Fruit fly (Drosophila melanogaster) whole organism, embryonic: Measurements from ENCODE around the gene mad2.

Source experiments
- BEAF-32 ChIP-seq: fragments of 200-800 bp; sonication (Bioruptor generic); optimal IDR thresholded peaks from 3 replicates; lab custom pipeline; 2017; ENCODE audit warnings: missing biosample characterization, missing genetic modification characterization, mild to moderate bottlenecking, moderate library complexity, missing genetic modification reagents
- CG10366 ChIP-seq: fragments of 200-800 bp; sonication (Bioruptor generic); IDR thresholded peaks from 2 replicates; pipeline ENCODE4 v1.3.6; 2022; ENCODE audit warnings: missing biosample characterization, missing genetic modification characterization
- CG11398 ChIP-seq: fragments of 200-800 bp; sonication (Bioruptor generic); optimal IDR thresholded peaks from 2 replicates; lab custom pipeline; 2016; ENCODE audit warnings: missing biosample characterization, missing genetic modification characterization
- CG13624 ChIP-seq: fragments of 200-800 bp; sonication (Bioruptor generic); optimal IDR thresholded peaks from 2 replicates; lab custom pipeline; 2016; ENCODE audit warnings: missing biosample characterization, missing genetic modification characterization
- CG14050 ChIP-seq: fragments of 200-800 bp; sonication (Bioruptor generic); IDR thresholded peaks from 3 replicates; pipeline ENCODE4 v1.3.6; 2022; ENCODE audit warnings: missing biosample characterization, missing genetic modification characterization
- CG14965 ChIP-seq: fragments of 200-800 bp; sonication (Bioruptor generic); optimal IDR thresholded peaks from 2 replicates; lab custom pipeline; 2016; ENCODE audit warnings: missing biosample characterization, missing genetic modification characterization, borderline replicate concordance
- CG15269 ChIP-seq: fragments of 200-800 bp; sonication (Bioruptor generic); optimal IDR thresholded peaks from 2 replicates; lab custom pipeline; 2018; ENCODE audit warnings: missing biosample characterization, mild to moderate bottlenecking, missing genetic modification characterization, moderate library complexity
- CG17186 ChIP-seq: fragments of 200-800 bp; sonication (Bioruptor generic); optimal IDR thresholded peaks from 3 replicates; lab custom pipeline; 2017; ENCODE audit warnings: missing biosample characterization, missing genetic modification reagents, missing genetic modification characterization
- CG17612 ChIP-seq: fragments of 200-800 bp; sonication (Bioruptor generic); IDR thresholded peaks from 2 replicates; pipeline ENCODE4 v1.3.6; 2022; ENCODE audit warnings: missing biosample characterization, missing genetic modification characterization
- CG1792 ChIP-seq: fragments of 200-800 bp; sonication (Bioruptor generic); optimal IDR thresholded peaks from 2 replicates; lab custom pipeline; 2016; ENCODE audit warnings: missing biosample characterization, missing genetic modification characterization
- CG18599 ChIP-seq: fragments of 200-800 bp; sonication (Bioruptor generic); optimal IDR thresholded peaks from 3 replicates; lab custom pipeline; 2017; ENCODE audit warnings: missing biosample characterization, missing genetic modification characterization, mild to moderate bottlenecking, moderate library complexity, missing genetic modification reagents
- CG2875 ChIP-seq: fragments of 200-800 bp; sonication (Bioruptor generic); optimal IDR thresholded peaks from 2 replicates; lab custom pipeline; 2017; ENCODE audit warnings: missing biosample characterization, mild to moderate bottlenecking, missing genetic modification characterization, missing genetic modification reagents
- CG30403 ChIP-seq: fragments of 200-800 bp; sonication (Bioruptor generic); optimal IDR thresholded peaks from 3 replicates; lab custom pipeline; 2016; ENCODE audit warnings: missing biosample characterization, missing genetic modification characterization
- CG31365 ChIP-seq: fragments of 200-800 bp; sonication (Bioruptor generic); optimal IDR thresholded peaks from 2 replicates; lab custom pipeline; 2018; ENCODE audit warnings: missing biosample characterization, mild to moderate bottlenecking, missing genetic modification characterization
- CG9215 ChIP-seq: fragments of 200-800 bp; sonication (Bioruptor generic); IDR thresholded peaks from 2 replicates; pipeline ENCODE4 v1.3.6; 2022; ENCODE audit warnings: missing biosample characterization, missing genetic modification characterization
- CG9437 ChIP-seq: fragments of 200-800 bp; sonication (Bioruptor generic); optimal IDR thresholded peaks from 2 replicates; lab custom pipeline; 2018; ENCODE audit warnings: missing biosample characterization, mild to moderate bottlenecking, missing genetic modification characterization
- CG9797 ChIP-seq: fragments of 200-800 bp; sonication (Bioruptor generic); optimal IDR thresholded peaks from 3 replicates; lab custom pipeline; 2018; ENCODE audit warnings: missing biosample characterization, mild to moderate bottlenecking, missing genetic modification characterization
- CG9817 ChIP-seq: fragments of 200-800 bp; sonication (Bioruptor generic); optimal IDR thresholded peaks from 2 replicates; lab custom pipeline; 2018; ENCODE audit warnings: missing biosample characterization, mild to moderate bottlenecking, missing genetic modification characterization, moderate library complexity
- Camta ChIP-seq: fragments of 200-800 bp; sonication (Bioruptor generic); optimal IDR thresholded peaks from 2 replicates; lab custom pipeline; 2016; ENCODE audit warnings: missing biosample characterization, missing genetic modification characterization
- CkIIα-i1 ChIP-seq: fragments of 200-800 bp; sonication (Bioruptor generic); IDR thresholded peaks from 2 replicates; pipeline ENCODE4 v1.3.6; 2022; ENCODE audit warnings: missing biosample characterization, missing genetic modification characterization
- ERR ChIP-seq: fragments of 200-800 bp; sonication (Bioruptor generic); optimal IDR thresholded peaks from 2 replicates; lab custom pipeline; 2016; ENCODE audit warnings: missing biosample characterization, missing genetic modification characterization
- Hey ChIP-seq: fragments of 200-800 bp; sonication (Bioruptor generic); optimal IDR thresholded peaks from 3 replicates; lab custom pipeline; 2018; ENCODE audit warnings: missing biosample characterization, mild to moderate bottlenecking, missing genetic modification characterization
- Hmx ChIP-seq: fragments of 200-800 bp; sonication (Bioruptor generic); optimal IDR thresholded peaks from 2 replicates; lab custom pipeline; 2016; ENCODE audit warnings: missing biosample characterization, missing genetic modification characterization
- Kr ChIP-seq: fragments of 200-800 bp; sonication (Bioruptor generic); optimal IDR thresholded peaks from 2 replicates; lab custom pipeline; 2017; ENCODE audit warnings: missing biosample characterization, mild to moderate bottlenecking, missing genetic modification characterization
- MBD-R2 ChIP-seq: fragments of 200-800 bp; sonication (Bioruptor generic); IDR thresholded peaks from 2 replicates; pipeline ENCODE4 v1.3.6; 2022; ENCODE audit warnings: missing biosample characterization, missing genetic modification characterization
- Med ChIP-seq: fragments of 200-800 bp; sonication (Bioruptor generic); peaks from one replicate; lab custom pipeline; 2016; ENCODE audit warnings: missing biosample characterization, missing genetic modification characterization, mild to moderate bottlenecking, inconsistent platforms, moderate library complexity
- Mrtf ChIP-seq: fragments of 200-800 bp; sonication (Bioruptor generic); IDR thresholded peaks from 3 replicates; pipeline ENCODE4 v1.3.6; 2022; ENCODE audit warnings: missing biosample characterization, missing genetic modification characterization
- Nf-YC ChIP-seq: fragments of 200-800 bp; optimal IDR thresholded peaks from 3 replicates; lab custom pipeline; 2019; ENCODE audit warnings: missing biosample characterization, mild to moderate bottlenecking, missing genetic modification characterization, moderate library complexity
- Oli ChIP-seq: fragments of 200-800 bp; sonication (Bioruptor generic); optimal IDR thresholded peaks from 2 replicates; lab custom pipeline; 2018; ENCODE audit warnings: missing biosample characterization, mild to moderate bottlenecking, missing genetic modification characterization, moderate library complexity
- Sry-δ ChIP-seq: fragments of 200-800 bp; sonication (Bioruptor generic); optimal IDR thresholded peaks from 2 replicates; lab custom pipeline; 2016; ENCODE audit warnings: missing biosample characterization, missing genetic modification characterization
- Stat92E ChIP-seq, 3 experiments: fragments of >200 bp in 2 of 3; fragments of 200-800 bp in 1 of 3; sonication (Bioruptor generic) in 1 of 3; optimal IDR thresholded peaks; 2 replicates each; lab custom pipeline; 2017 to 2019; ENCODE audit warnings: missing biosample characterization in 3 of 3, missing genetic modification characterization in 3 of 3, mild to moderate bottlenecking in 1 of 3, moderate library complexity in 1 of 3
- Trl ChIP-seq, 3 experiments: fragments of >200 bp in 2 of 3; fragments of 200-800 bp in 1 of 3; sonication (Bioruptor generic) in 1 of 3; optimal IDR thresholded peaks; 2 replicates in 1 of 3; 3 replicates in 2 of 3; lab custom pipeline; 2016 to 2017; ENCODE audit warnings: missing biosample characterization in 1 of 3, missing genetic modification characterization in 1 of 3
- chif ChIP-seq, 2 experiments: fragments of 200-800 bp; sonication (Bioruptor generic); optimal IDR thresholded peaks; 3 replicates each; lab custom pipeline; 2016; ENCODE audit warnings: missing biosample characterization in 2 of 2, missing genetic modification characterization in 2 of 2
- grau ChIP-seq: fragments of 200-800 bp; optimal IDR thresholded peaks from 3 replicates; lab custom pipeline; 2019; ENCODE audit warnings: missing biosample characterization, mild to moderate bottlenecking, missing genetic modification characterization, moderate library complexity
- grn ChIP-seq: fragments of 200-800 bp; sonication (Bioruptor generic); optimal IDR thresholded peaks from 3 replicates; lab custom pipeline; 2017; ENCODE audit warnings: missing biosample characterization, missing genetic modification characterization
- kah ChIP-seq: fragments of 200-800 bp; sonication (Bioruptor generic); optimal IDR thresholded peaks from 2 replicates; lab custom pipeline; 2018; ENCODE audit warnings: missing biosample characterization, mild to moderate bottlenecking, missing genetic modification characterization
- lbe ChIP-seq: fragments of 200-800 bp; sonication (Bioruptor generic); optimal IDR thresholded peaks from 2 replicates; lab custom pipeline; 2016; ENCODE audit warnings: missing biosample characterization, mild to moderate bottlenecking, missing genetic modification characterization
- lilli ChIP-seq: fragments of 200-800 bp; sonication (Bioruptor generic); optimal IDR thresholded peaks from 3 replicates; lab custom pipeline; 2016; ENCODE audit warnings: missing biosample characterization, missing genetic modification characterization
- maf-S ChIP-seq: fragments of 200-800 bp; sonication (Bioruptor generic); optimal IDR thresholded peaks from 2 replicates; lab custom pipeline; 2016; ENCODE audit warnings: missing biosample characterization, missing genetic modification characterization
- nau ChIP-seq: fragments of 200-800 bp; sonication (Bioruptor generic); optimal IDR thresholded peaks from 3 replicates; lab custom pipeline; 2017; ENCODE audit warnings: missing biosample characterization, mild to moderate bottlenecking, missing genetic modification characterization, missing genetic modification reagents
- nom ChIP-seq: fragments of 200-800 bp; sonication (Bioruptor generic); optimal IDR thresholded peaks from 2 replicates; lab custom pipeline; 2017; ENCODE audit warnings: missing biosample characterization, missing genetic modification characterization, mild to moderate bottlenecking, moderate library complexity, missing genetic modification reagents
- oc ChIP-seq: fragments of 200-800 bp; sonication (Bioruptor generic); optimal IDR thresholded peaks from 2 replicates; lab custom pipeline; 2018; ENCODE audit warnings: missing biosample characterization, mild to moderate bottlenecking, missing genetic modification characterization, moderate library complexity
- row ChIP-seq: fragments of 200-800 bp; sonication (Bioruptor generic); IDR thresholded peaks from 3 replicates; pipeline ENCODE4 v1.3.6; 2022; ENCODE audit warnings: missing biosample characterization, missing genetic modification characterization
- schlank ChIP-seq: fragments of 200-800 bp; sonication (Bioruptor generic); optimal IDR thresholded peaks from 2 replicates; lab custom pipeline; 2018; ENCODE audit warnings: missing biosample characterization, mild to moderate bottlenecking, missing genetic modification characterization
- scrt ChIP-seq: fragments of 200-800 bp; sonication (Bioruptor generic); optimal IDR thresholded peaks from 2 replicates; lab custom pipeline; 2018; ENCODE audit warnings: missing biosample characterization, mild to moderate bottlenecking, missing genetic modification characterization, moderate library complexity
- slou ChIP-seq: fragments of 200-800 bp; sonication (Bioruptor generic); optimal IDR thresholded peaks from 3 replicates; lab custom pipeline; 2016; ENCODE audit warnings: missing biosample characterization, missing genetic modification characterization
- sob ChIP-seq: fragments of 200-800 bp; sonication (Bioruptor generic); IDR thresholded peaks from 2 replicates; pipeline ENCODE4 v1.3.6; 2022; ENCODE audit warnings: missing biosample characterization, missing genetic modification characterization
- sr ChIP-seq: fragments of 200-800 bp; sonication (Bioruptor generic); IDR thresholded peaks from 3 replicates; pipeline ENCODE4 v1.3.6; 2022; ENCODE audit warnings: missing biosample characterization, missing genetic modification characterization
- tin ChIP-seq: fragments of 200-800 bp; sonication (Bioruptor generic); optimal IDR thresholded peaks from 3 replicates; lab custom pipeline; 2016; ENCODE audit warnings: missing biosample characterization, missing genetic modification characterization
- trem ChIP-seq: fragments of 200-800 bp; optimal IDR thresholded peaks from 3 replicates; lab custom pipeline; 2019; ENCODE audit warnings: missing biosample characterization, mild to moderate bottlenecking, missing genetic modification characterization, moderate library complexity

Gene mad2

dm6 chr3L:5789663-5790062 lies 23.2 kb downstream of the mad2 start (continued):
- TF ChIP-seq lbe (GFP tag; lab: Kevin White, UChicago) = peak; percentile 66
- peak; percentile 37 for TF ChIP-seq CG17186 (GFP tag; lab: Kevin White, UChicago)
- peak; percentile 92 for TF ChIP-seq Med
- no peak for TF ChIP-seq CG9797
- peak; percentile 35 for TF ChIP-seq tin
- no peak for TF ChIP-seq nau (GFP tag; lab: Kevin White, UChicago)
- peak; percentile 91 for TF ChIP-seq kah (GFP tag; lab: Kevin White, UChicago)
- no peak for TF ChIP-seq slou (GFP tag; lab: Kevin White, UChicago)
- TF ChIP-seq sr (GFP tag; lab: Robert Waterston, UW) = peak; percentile 95
- no peak for TF ChIP-seq schlank (tag; lab: Kevin White, UChicago)
- no peak for TF ChIP-seq CG2875 (GFP tag; lab: Kevin White, UChicago)
- peak; percentile 84 for TF ChIP-seq scrt (GFP tag; lab: Kevin White, UChicago)
- TF ChIP-seq Stat92E (GFP tag; optimal IDR thresholded peaks at IDR 0.05; lab: Kevin White, UChicago) = peak in 1 of 3 experiments; percentile 28
- TF ChIP-seq lilli = peak; percentile 58
- peak; percentile 26 for TF ChIP-seq Nf-YC (tag; lab: Kevin White, UChicago)
- no peak for TF ChIP-seq CG9817 (tag; lab: Kevin White, UChicago)
- peak in 1 of 2 experiments; percentile 18 for TF ChIP-seq chif (GFP tag; optimal IDR thresholded peaks at IDR 0.05; lab: Kevin White, UChicago)
- TF ChIP-seq CG9215 (GFP tag; lab: Robert Waterston, UW) = no peak
- TF ChIP-seq sob = peak; percentile 6; the same call in 1 of the 2 replicates
- peak; percentile 58 for TF ChIP-seq CG18599 (GFP tag; lab: Kevin White, UChicago)
- no peak for TF ChIP-seq Mrtf (GFP tag; lab: Robert Waterston, UW)
- TF ChIP-seq Hey (tag; lab: Kevin White, UChicago) = no peak
- TF ChIP-seq CG17612 (GFP tag; lab: Robert Waterston, UW) = no peak
- no peak for TF ChIP-seq nom (GFP tag; lab: Kevin White, UChicago)
- TF ChIP-seq CG14050 (GFP tag; lab: Robert Waterston, UW) = no peak
- TF ChIP-seq MBD-R2 = no peak; the same call in 1 of the 2 replicates
- TF ChIP-seq oc = no peak
- no peak for TF ChIP-seq Oli (tag; lab: Kevin White, UChicago)
- no peak for TF ChIP-seq CG10366 (GFP tag; lab: Robert Waterston, UW)
- peak; percentile 33 for TF ChIP-seq ERR
- TF ChIP-seq CG31365 = no peak
- peak; percentile 30 for TF ChIP-seq BEAF-32
- peak; percentile 25 for TF ChIP-seq Camta
- TF ChIP-seq grau = peak; percentile 24
- TF ChIP-seq CG15269 (tag; lab: Kevin White, UChicago) = peak; percentile 38
- peak; percentile 47 for TF ChIP-seq CG30403 (GFP tag; lab: Kevin White, UChicago)
- TF ChIP-seq CG1792 (GFP tag; lab: Kevin White, UChicago) = peak; percentile 44
- peak; percentile 10 for TF ChIP-seq maf-S (GFP tag; lab: Kevin White, UChicago)
- no peak for TF ChIP-seq CG14965
- peak; percentile 65 for TF ChIP-seq CG13624 (GFP tag; lab: Kevin White, UChicago)
- TF ChIP-seq Trl (optimal IDR thresholded peaks at IDR 0.05; lab: Kevin White, UChicago) = no peak
- TF ChIP-seq Trl (GFP tag; optimal IDR thresholded peaks at IDR 0.05; lab: Kevin White, UChicago) = no peak
- peak; percentile 20; the same call in 1 of the 3 replicates for TF ChIP-seq row (GFP tag; lab: Robert Waterston, UW)
- peak; percentile 100 for TF ChIP-seq grn (GFP tag; lab: Kevin White, UChicago)
- TF ChIP-seq Hmx (GFP tag; lab: Kevin White, UChicago) = no peak
- no peak for TF ChIP-seq CG11398
- TF ChIP-seq Kr = no peak
- TF ChIP-seq Sry-δ (GFP tag; lab: Kevin White, UChicago) = peak; percentile 37
- peak; percentile 98 for TF ChIP-seq trem
- no peak for TF ChIP-seq CkIIα-i1
- no peak for TF ChIP-seq CG9437 (GFP tag; lab: Kevin White, UChicago)
